Worm (Caenorhabditis elegans) whole organism, early embryonic: Measurements from ENCODE around the gene acs-1.

ENCODE experiments used
- ama-1 ChIP-seq: fragments of 150-350 bp; optimal IDR thresholded peaks from 2 replicates; lab custom pipeline; 2014
- sea-1 ChIP-seq: fragments of 200-800 bp; sonication (Bioruptor generic); conservative IDR thresholded peaks from 2 replicates; pipeline ENCODE4 v1.3.6; 2022; ENCODE audit warnings: missing genetic modification characterization, missing compliant biosample characterization
- tra-4 ChIP-seq: sonication (generic microtip); optimal IDR thresholded peaks from 2 replicates; lab custom pipeline; 2017; ENCODE audit warnings: missing genetic modification characterization, missing compliant biosample characterization

- TF ChIP-seq sea-1: no peak
- TF ChIP-seq tra-4 (tag; lab: Kevin White, UChicago): no peak
- TF ChIP-seq ama-1 (lab: Kevin White, UChicago): no peak
Observed at ce11 chrV:6514887-6515324, 9.9 kb upstream of the acs-1 start, which contains the start of gene dpy-11.
